Worm (Caenorhabditis elegans): ENCODE results near the gene F40G9.15.

The F40G9.15 gene

DNA sequence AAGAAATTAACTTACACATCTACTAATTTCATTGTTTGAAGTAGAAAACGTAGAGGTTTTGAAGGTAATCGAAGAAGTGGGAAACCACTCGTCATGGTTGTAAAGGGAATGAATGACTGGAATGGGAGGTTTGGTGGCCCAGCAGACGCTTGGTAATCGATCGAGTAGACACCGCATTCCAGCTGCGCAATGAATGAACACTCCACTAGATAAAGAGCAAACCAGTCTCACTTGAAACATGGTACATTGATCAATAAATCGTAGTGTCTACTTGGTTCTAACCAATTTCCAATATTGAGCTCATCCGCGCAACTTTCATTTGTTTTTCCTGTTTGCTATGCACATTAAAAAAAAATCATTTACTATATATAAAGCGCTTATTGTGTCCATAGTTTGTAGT, 35.8 kb upstream of the F40G9.15 start, which contains the start of gene fbxb-84:
TSS of gene fbxb-84 (minus strand) at position 101 of the 400 bp plus-strand sequence.
- TF ChIP-seq pha-4 (tag; optimal IDR thresholded peaks at IDR 0.05): no peak
- TF ChIP-seq drap-1 (GFP tag; optimal IDR thresholded peaks at IDR 0.05): no peak
- no peak for TF ChIP-seq cnd-1 (tag; optimal IDR thresholded peaks at IDR 0.05)
- TF ChIP-seq tbx-8 (GFP tag; optimal IDR thresholded peaks at IDR 0.05): no peak
- no peak for TF ChIP-seq sptf-1 (tag; optimal IDR thresholded peaks at IDR 0.05)
- TF ChIP-seq nhr-12 (tag; optimal IDR thresholded peaks at IDR 0.05): no peak
- no peak for TF ChIP-seq lsy-2 (tag; optimal IDR thresholded peaks at IDR 0.05)
- no peak for TF ChIP-seq nhr-2 (tag; optimal IDR thresholded peaks at IDR 0.05)
- TF ChIP-seq unc-39 (tag; optimal IDR thresholded peaks at IDR 0.05): no peak
- TF ChIP-seq ceh-39 (tag; optimal IDR thresholded peaks at IDR 0.05): no peak
- no peak for TF ChIP-seq nhr-237 (tag; optimal IDR thresholded peaks at IDR 0.05)
- no peak for TF ChIP-seq sem-2 (GFP tag; optimal IDR thresholded peaks at IDR 0.05)
- TF ChIP-seq elt-1 (tag; optimal IDR thresholded peaks at IDR 0.05; ENCODE audit: borderline replicate concordance, insufficient read depth): no peak
- no peak for TF ChIP-seq nhr-76 (tag; optimal IDR thresholded peaks at IDR 0.05)
- TF ChIP-seq M03D4.4 (tag; optimal IDR thresholded peaks at IDR 0.05): no peak

DNA sequence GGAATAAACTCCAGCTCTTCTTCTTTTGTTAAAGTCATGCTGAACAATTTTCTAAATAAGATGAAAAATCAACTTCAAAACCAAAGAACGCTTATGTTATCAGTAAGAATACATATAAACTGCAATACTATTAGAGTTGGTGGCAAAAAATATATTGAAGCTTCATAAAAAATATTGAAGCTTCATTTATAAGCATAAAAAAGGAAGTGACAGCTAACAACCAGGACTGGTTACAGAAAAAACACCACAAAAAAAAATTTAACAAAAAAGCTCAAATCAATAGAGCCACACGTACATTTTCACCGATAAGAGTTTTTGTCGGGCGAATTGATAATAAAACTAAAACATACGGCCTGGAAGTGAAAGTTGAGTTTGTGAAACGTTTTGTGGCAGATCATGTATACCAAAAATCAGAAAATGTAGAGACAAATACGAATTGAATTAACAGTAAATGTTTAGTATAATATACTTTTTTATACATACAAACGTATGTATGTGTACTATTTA, 34.6 kb upstream of the F40G9.15 start, which contains the start of gene sqst-5:
TSS of gene sqst-5 (minus strand) at position 51 of the 507 bp plus-strand sequence.
- no peak for TF ChIP-seq unc-39 (tag; optimal IDR thresholded peaks at IDR 0.05)
- no peak for TF ChIP-seq tbx-8 (GFP tag; optimal IDR thresholded peaks at IDR 0.05)
- TF ChIP-seq nhr-76 (tag; optimal IDR thresholded peaks at IDR 0.05): no peak
- TF ChIP-seq lin-13 (tag; optimal IDR thresholded peaks at IDR 0.05): no peak
- no peak for TF ChIP-seq ham-2 (GFP tag; optimal IDR thresholded peaks at IDR 0.05)
- no peak for TF ChIP-seq pha-4 (tag; optimal IDR thresholded peaks at IDR 0.05)
- TF ChIP-seq lin-32 (GFP tag; optimal IDR thresholded peaks at IDR 0.05): no peak
- TF ChIP-seq cnd-1 (tag; optimal IDR thresholded peaks at IDR 0.05): no peak
- no peak for TF ChIP-seq unc-120 (tag; optimal IDR thresholded peaks at IDR 0.05; ENCODE audit: poor library complexity, severe bottlenecking)
- no peak for TF ChIP-seq nhr-2 (tag; optimal IDR thresholded peaks at IDR 0.05)
- TF ChIP-seq ces-1 (GFP tag; optimal IDR thresholded peaks at IDR 0.05): no peak
- no peak for TF ChIP-seq snpc-4 (tag; optimal IDR thresholded peaks at IDR 0.05)
- no peak for TF ChIP-seq unc-62 (GFP tag; optimal IDR thresholded peaks at IDR 0.05)
- TF ChIP-seq sptf-1 (tag; optimal IDR thresholded peaks at IDR 0.05): no peak
- no peak for TF ChIP-seq bed-3 (GFP tag; optimal IDR thresholded peaks at IDR 0.05)
- TF ChIP-seq nhr-237 (tag; optimal IDR thresholded peaks at IDR 0.05): no peak
- TF ChIP-seq drap-1 (GFP tag; optimal IDR thresholded peaks at IDR 0.05): no peak
- no peak for TF ChIP-seq elt-1 (tag; optimal IDR thresholded peaks at IDR 0.05; ENCODE audit: borderline replicate concordance, insufficient read depth)
- no peak for TF ChIP-seq ztf-11 (tag; optimal IDR thresholded peaks at IDR 0.05)

DNA sequence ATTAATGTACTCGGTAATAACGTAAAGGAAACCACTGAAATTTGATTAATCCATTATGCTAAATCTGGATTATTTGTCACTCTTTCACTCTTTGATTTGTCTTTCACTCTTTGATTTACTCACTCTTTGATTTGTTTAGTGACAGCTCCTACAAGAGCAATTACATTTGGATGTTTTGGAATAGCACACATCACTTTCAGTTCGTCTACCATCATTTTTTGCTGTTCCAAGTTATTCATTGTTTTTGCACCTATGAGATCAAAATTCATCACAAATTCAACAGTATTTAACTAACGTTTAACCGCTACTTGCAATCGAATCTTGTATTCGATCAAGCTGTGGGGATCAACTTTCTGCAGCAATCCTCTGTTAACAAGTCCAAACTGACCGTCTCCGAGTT, 33.0 kb upstream of the F40G9.15 start:
- TF ChIP-seq sptf-1 (tag; optimal IDR thresholded peaks at IDR 0.05) (no peak), lin-32 (GFP tag; optimal IDR thresholded peaks at IDR 0.05) (no peak), mab-5 (tag; optimal IDR thresholded peaks at IDR 0.05) (no peak), ztf-11 (tag; optimal IDR thresholded peaks at IDR 0.05) (no peak)

ce11 chrIII:151084-151483, 31.1 kb upstream of the F40G9.15 start:
- TF ChIP-seq drap-1 (GFP tag; optimal IDR thresholded peaks at IDR 0.05) (no peak), lin-32 (GFP tag; optimal IDR thresholded peaks at IDR 0.05) (no peak), ceh-83 (GFP tag; optimal IDR thresholded peaks at IDR 0.05) (no peak), ceh-39 (tag; optimal IDR thresholded peaks at IDR 0.05) (no peak), ham-2 (GFP tag; optimal IDR thresholded peaks at IDR 0.05) (no peak), nhr-2 (tag; optimal IDR thresholded peaks at IDR 0.05) (no peak), zip-8 (tag; optimal IDR thresholded peaks at IDR 0.05) (no peak), mep-1 (tag; optimal IDR thresholded peaks at IDR 0.05) (no peak)

DNA sequence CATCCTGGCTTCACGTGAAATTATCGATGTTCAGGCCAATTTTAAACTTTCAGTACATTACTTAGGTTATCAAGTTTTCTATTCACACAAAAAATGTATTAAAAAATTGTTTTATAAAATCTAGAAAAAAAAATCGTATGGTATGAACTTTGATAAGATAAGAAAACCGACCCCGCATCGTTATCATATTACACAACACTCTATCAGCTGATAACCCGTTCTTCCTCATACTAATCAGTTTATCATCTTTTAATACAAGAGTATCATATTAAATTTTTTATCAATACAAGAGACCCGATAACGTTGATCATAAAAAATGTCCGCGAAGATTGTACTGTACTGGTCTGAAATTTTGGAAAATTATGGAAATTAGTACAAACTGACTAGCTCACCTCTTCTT, 28.0 kb upstream of the F40G9.15 start:
- TF ChIP-seq sptf-1 (tag; optimal IDR thresholded peaks at IDR 0.05): no peak
- TF ChIP-seq elt-3 (tag; optimal IDR thresholded peaks at IDR 0.05): peak; percentile 70

ce11 chrIII:156645-157044, 25.5 kb upstream of the F40G9.15 start, which contains the start of the genes zig-13 and ver-1:
TSS of gene zig-13 (minus strand) at chrIII:156745.
TSS of gene ver-1 (plus strand) at chrIII:156824.
- TF ChIP-seq nhr-2 (tag; optimal IDR thresholded peaks at IDR 0.05): no peak
- no peak for TF ChIP-seq zip-8 (tag; optimal IDR thresholded peaks at IDR 0.05)
- TF ChIP-seq unc-120 (tag; optimal IDR thresholded peaks at IDR 0.05; ENCODE audit: poor library complexity, severe bottlenecking): no peak
- no peak for TF ChIP-seq elt-3 (tag; optimal IDR thresholded peaks at IDR 0.05)
- TF ChIP-seq ztf-11 (tag; optimal IDR thresholded peaks at IDR 0.05): no peak
- no peak for TF ChIP-seq mls-2 (tag; optimal IDR thresholded peaks at IDR 0.05)
- TF ChIP-seq flh-1 (GFP tag; optimal IDR thresholded peaks at IDR 0.05): no peak
- no peak for TF ChIP-seq lin-13 (tag; optimal IDR thresholded peaks at IDR 0.05)
- no peak for TF ChIP-seq bed-3 (GFP tag; optimal IDR thresholded peaks at IDR 0.05)
- no peak for TF ChIP-seq ceh-39 (tag; optimal IDR thresholded peaks at IDR 0.05)
- no peak for TF ChIP-seq pha-4 (tag; optimal IDR thresholded peaks at IDR 0.05)
- TF ChIP-seq nhr-12 (tag; optimal IDR thresholded peaks at IDR 0.05): no peak
- no peak for TF ChIP-seq ham-2 (GFP tag; optimal IDR thresholded peaks at IDR 0.05)
- TF ChIP-seq cnd-1 (tag; optimal IDR thresholded peaks at IDR 0.05): no peak
- TF ChIP-seq drap-1 (GFP tag; optimal IDR thresholded peaks at IDR 0.05): no peak
- TF ChIP-seq elt-1 (tag; optimal IDR thresholded peaks at IDR 0.05; ENCODE audit: borderline replicate concordance, insufficient read depth): no peak
- TF ChIP-seq M03D4.4 (tag; optimal IDR thresholded peaks at IDR 0.05): no peak
- no peak for TF ChIP-seq sptf-1 (tag; optimal IDR thresholded peaks at IDR 0.05)
- TF ChIP-seq snpc-4 (tag; optimal IDR thresholded peaks at IDR 0.05): no peak

Data from whole organism, mixed stage, embryonic.